Fruit fly (Drosophila melanogaster): Measurements from ENCODE around the gene CG7988.

CG7988 gene

DNA sequence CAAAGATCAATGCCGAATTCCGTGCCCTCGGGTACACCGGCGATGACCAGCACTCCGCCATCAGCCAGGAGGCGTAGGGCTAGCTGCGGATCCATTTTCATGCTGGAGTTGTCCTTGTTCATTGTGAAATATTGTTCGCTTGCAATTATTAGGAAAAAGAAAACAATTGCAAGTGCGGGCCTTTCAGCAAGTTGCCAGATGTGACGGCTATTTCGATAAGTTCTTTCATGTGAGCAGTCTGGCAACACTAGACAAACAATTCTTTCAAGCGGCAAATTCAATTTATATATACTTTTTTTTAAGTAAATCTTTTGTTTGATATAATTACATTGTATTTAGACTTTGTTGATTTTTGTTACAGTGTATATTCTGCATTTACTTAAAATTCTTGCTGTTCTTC is 32.3 kb downstream of the CG7988 start, which contains the start of gene CG12320:
TSS of gene CG12320 (minus strand) at position 157 of the 400 bp plus-strand sequence.
- TF ChIP-seq CG8478 (optimal IDR thresholded peaks at IDR 0.05) (no peak), pan (optimal IDR thresholded peaks at IDR 0.05) (no peak), usp (GFP tag; optimal IDR thresholded peaks at IDR 0.05) (no peak), Dll (optimal IDR thresholded peaks at IDR 0.05) (no peak), psq (optimal IDR thresholded peaks at IDR 0.05) (no peak), EcR (GFP tag; optimal IDR thresholded peaks at IDR 0.05) (no peak)

DNA sequence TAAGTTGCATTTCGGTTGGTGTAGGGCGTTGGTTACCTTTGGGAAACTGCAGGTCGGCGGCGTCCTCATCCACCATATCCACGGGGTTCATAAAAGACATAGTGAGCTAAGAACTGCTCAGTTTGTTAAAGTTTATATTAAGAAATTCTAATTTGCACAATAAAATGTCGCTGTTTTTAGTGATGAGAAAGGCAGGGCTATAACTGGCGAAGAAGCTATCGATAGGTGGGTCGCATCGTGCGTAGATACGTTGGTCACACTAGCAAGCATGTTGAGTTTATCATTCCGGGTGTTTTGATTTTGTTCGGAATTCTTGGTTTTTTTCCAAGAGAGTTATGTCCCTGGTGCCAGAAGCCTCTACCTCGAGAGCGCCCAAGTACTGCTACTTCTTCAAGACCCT is 35.0 kb downstream of the CG7988 start, which contains the start of the genes Ada2a, Polr2D, Tgs1 and moi:
TSS of gene Ada2a (minus strand) at position 207 of the 400 bp plus-strand sequence.
TSS of gene Polr2D (minus strand) at position 207 of the 400 bp plus-strand sequence.
TSS of gene Tgs1 (plus strand) at position 250 of the 400 bp plus-strand sequence.
TSS of gene moi (plus strand) at position 250 of the 400 bp plus-strand sequence.
- no peak for TF ChIP-seq usp (GFP tag; optimal IDR thresholded peaks at IDR 0.05)
- no peak for TF ChIP-seq psq (optimal IDR thresholded peaks at IDR 0.05)
- TF ChIP-seq EcR (GFP tag; optimal IDR thresholded peaks at IDR 0.05): no peak
- no peak for TF ChIP-seq CG8478 (optimal IDR thresholded peaks at IDR 0.05)
- TF ChIP-seq pan (optimal IDR thresholded peaks at IDR 0.05): no peak
- no peak for TF ChIP-seq Dll (optimal IDR thresholded peaks at IDR 0.05)

DNA sequence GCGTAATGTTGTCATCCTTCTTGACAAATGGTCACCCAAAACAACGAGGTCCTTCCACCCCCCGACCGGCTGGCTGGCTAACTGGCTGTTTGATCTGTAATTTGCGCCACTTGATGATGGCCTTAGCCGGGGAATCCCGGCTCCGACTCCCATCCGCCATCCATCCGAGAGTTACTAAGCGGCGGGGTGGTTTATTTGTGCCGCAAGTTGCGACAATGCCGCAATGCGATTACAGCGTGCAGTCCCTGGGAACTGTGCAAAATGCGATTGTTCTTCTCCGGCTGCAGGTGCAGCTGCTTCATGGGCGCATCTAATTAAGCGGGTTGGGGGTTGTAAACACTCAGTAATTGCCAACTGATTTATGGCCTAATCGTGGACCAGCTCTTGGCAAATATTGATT is 39.7 kb downstream of the CG7988 start:
- TF ChIP-seq Dll (optimal IDR thresholded peaks at IDR 0.05): no peak
- TF ChIP-seq pan (optimal IDR thresholded peaks at IDR 0.05): no peak
- no peak for TF ChIP-seq psq (optimal IDR thresholded peaks at IDR 0.05)
- no peak for TF ChIP-seq CG8478 (optimal IDR thresholded peaks at IDR 0.05)
- no peak for TF ChIP-seq EcR (GFP tag; optimal IDR thresholded peaks at IDR 0.05)
- TF ChIP-seq usp (GFP tag; optimal IDR thresholded peaks at IDR 0.05): no peak

DNA sequence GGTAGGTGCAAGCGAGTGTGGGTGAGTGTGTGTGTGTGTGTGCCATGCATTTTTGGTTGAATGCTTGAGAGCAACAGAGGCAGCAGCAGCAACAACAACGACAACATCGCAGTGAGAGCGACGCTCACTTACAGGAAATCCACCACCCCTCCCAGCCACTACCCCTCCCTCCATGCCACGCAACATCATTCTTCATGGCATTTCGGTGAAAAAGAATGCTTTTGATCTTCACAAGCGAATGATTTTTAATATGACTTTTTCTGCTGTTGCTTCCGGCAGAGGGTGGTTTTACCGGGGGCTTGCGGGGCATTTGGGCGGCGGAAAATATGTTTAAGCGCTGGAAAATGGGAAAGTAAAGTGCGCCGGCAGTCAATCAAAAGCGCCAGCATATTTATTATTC is 41.3 kb downstream of the CG7988 start:
- TF ChIP-seq psq (optimal IDR thresholded peaks at IDR 0.05) (no peak), usp (GFP tag; optimal IDR thresholded peaks at IDR 0.05) (no peak), pan (optimal IDR thresholded peaks at IDR 0.05) (no peak), CG8478 (optimal IDR thresholded peaks at IDR 0.05) (no peak), Dll (optimal IDR thresholded peaks at IDR 0.05) (no peak), EcR (GFP tag; optimal IDR thresholded peaks at IDR 0.05) (no peak)

DNA sequence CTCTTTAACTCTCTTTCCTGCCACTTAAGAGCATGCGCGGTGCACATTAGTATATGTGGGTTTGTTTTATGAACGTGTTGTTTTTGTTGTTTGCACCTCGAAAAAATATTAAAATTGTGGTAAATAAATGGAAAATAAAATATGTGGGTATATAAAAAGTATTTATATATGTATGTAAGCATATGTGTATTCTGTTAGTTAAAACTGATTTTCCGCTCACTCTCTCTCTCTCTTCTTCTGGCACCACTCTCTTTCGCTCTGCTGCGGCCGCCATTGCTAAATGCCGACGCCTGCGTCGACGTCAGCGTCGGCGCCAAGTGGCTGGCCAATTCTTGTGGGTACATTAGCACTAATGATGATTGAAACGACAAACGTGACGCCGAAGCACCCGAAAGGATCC is 44.9 kb downstream of the CG7988 start:
- TF ChIP-seq Dll (optimal IDR thresholded peaks at IDR 0.05): no peak
- TF ChIP-seq EcR (GFP tag; optimal IDR thresholded peaks at IDR 0.05): no peak
- TF ChIP-seq usp (GFP tag; optimal IDR thresholded peaks at IDR 0.05): no peak
- TF ChIP-seq CG8478 (optimal IDR thresholded peaks at IDR 0.05): no peak
- TF ChIP-seq psq (optimal IDR thresholded peaks at IDR 0.05): no peak
- no peak for TF ChIP-seq pan (optimal IDR thresholded peaks at IDR 0.05)

DNA sequence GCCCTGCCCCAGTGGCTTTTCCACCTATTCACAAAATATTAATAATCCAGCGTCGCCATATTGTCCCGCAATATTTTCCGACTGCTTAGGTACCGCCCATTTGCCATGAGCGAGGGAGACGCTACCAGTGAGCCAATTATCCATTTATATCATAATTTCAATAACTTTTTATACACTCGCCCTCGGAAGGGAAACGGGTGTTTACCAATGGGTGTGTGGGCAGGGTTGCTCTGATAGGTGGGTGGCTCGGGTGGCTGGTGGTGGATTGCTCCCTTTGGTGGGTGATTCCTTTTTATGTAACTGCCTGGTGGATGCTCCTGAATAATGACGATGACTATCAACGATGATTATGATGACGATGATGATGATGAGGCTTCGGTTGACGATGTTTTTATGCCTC is 46.3 kb downstream of the CG7988 start:
- TF ChIP-seq Dll (optimal IDR thresholded peaks at IDR 0.05) (no peak), pan (optimal IDR thresholded peaks at IDR 0.05) (no peak), EcR (GFP tag; optimal IDR thresholded peaks at IDR 0.05) (no peak), CG8478 (optimal IDR thresholded peaks at IDR 0.05) (no peak), psq (optimal IDR thresholded peaks at IDR 0.05) (no peak), usp (GFP tag; optimal IDR thresholded peaks at IDR 0.05) (no peak)

DNA sequence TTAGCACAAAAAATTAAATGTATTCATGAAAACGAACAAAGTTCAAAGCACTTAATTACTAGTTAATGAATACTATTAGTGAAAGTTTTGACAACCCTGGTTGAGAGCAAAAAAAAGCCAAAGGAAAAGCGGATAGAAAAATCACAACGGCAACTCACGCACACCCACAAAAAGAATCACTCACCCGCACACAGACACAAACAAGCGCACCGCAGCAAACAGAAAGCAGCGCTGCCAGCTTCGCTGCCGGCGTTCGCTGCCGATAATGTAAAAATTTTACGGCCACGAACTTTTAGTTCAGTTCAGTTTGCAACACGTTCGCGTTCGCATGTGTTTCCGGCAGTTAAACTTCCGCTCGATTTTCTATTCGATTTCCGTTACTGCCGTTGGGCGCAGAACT is 47.2 kb downstream of the CG7988 start, which contains the start of gene CG18599:
TSS of gene CG18599 (plus strand) at position 301 of the 400 bp plus-strand sequence.
- TF ChIP-seq EcR (GFP tag; optimal IDR thresholded peaks at IDR 0.05) (no peak), Dll (optimal IDR thresholded peaks at IDR 0.05) (no peak)

DNA sequence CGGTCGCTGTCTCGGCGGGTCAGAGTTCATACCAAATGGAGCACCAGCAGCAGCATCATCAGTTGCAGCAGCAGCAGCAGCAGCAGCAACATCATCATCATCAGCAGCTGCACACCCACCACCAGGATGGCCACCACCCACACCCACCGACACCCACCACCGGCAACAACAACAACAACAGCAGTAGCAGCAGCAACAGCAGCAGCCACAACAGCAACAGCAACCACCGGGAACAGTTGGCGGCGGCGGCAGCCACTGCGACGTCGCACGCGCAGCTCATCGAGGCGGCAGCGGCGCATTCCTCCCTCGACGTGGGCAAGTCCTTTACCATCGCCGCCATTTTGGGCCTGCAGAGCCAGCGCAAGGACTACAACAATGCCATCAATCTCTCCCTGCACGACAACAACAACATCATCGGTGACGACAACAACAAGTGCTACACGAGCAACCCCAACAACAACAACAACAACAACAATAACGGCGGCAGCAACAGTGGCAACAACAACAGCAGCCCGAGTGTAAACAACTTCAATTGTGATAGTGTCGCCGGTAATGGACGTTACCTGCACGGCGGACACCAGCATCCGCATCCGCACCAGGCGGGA is 49.5 kb downstream of the CG7988 start:
- TF ChIP-seq psq (optimal IDR thresholded peaks at IDR 0.05) (no peak), pan (optimal IDR thresholded peaks at IDR 0.05) (no peak), usp (GFP tag; optimal IDR thresholded peaks at IDR 0.05) (no peak), EcR (GFP tag; optimal IDR thresholded peaks at IDR 0.05) (no peak), Dll (optimal IDR thresholded peaks at IDR 0.05) (no peak), CG8478 (optimal IDR thresholded peaks at IDR 0.05) (no peak)
